Worm (Caenorhabditis elegans) whole organism, L4 larva: ENCODE results near the gene srbc-82.

Source experiments
- duxl-1 ChIP-seq: sonication (generic microtip); optimal IDR thresholded peaks from 2 replicates; lab custom pipeline; 2016; ENCODE audit warnings: mild to moderate bottlenecking, missing genetic modification characterization, moderate library complexity, missing compliant biosample characterization; ENCODE audit not compliant: poor library complexity
- nhr-11 ChIP-seq: fragments of 150-350 bp; optimal IDR thresholded peaks from 2 replicates; lab custom pipeline; 2014; ENCODE audit warnings: missing biosample characterization, missing genetic modification characterization
- nhr-6 ChIP-seq: fragments of 150-350 bp; optimal IDR thresholded peaks from 2 replicates; lab custom pipeline; 2014; ENCODE audit warnings: missing biosample characterization, missing genetic modification characterization
- pha-4 ChIP-seq, 2 experiments: fragments of 150-350 bp in 1 of 2; fragments of 200-800 bp in 1 of 2; sonication (Bioruptor generic) in 1 of 2; IDR thresholded peaks in 1 of 2; optimal IDR thresholded peaks in 1 of 2; 2 replicates each; pipeline versions ENCODE4 v1.3.6 to Lab custom; 2014 to 2022; ENCODE audit warnings: missing genetic modification characterization in 2 of 2, missing genetic modification reagents in 2 of 2, missing biosample characterization in 1 of 2, missing compliant biosample characterization in 1 of 2
- zip-11 ChIP-seq: fragments of 200-800 bp; sonication (Bioruptor generic); IDR thresholded peaks from 2 replicates; pipeline ENCODE4 v1.3.6; 2022; ENCODE audit warnings: missing genetic modification characterization, missing compliant biosample characterization

ce11 chrV:16299834-16300233, 542 bp upstream of the srbc-82 start:
- no peak for TF ChIP-seq nhr-11 (tag; lab: Kevin White, UChicago)
- TF ChIP-seq duxl-1 (tag; lab: Kevin White, UChicago) = no peak
- no peak for TF ChIP-seq zip-11 (GFP tag; lab: Robert Waterston, UW)
- no peak for TF ChIP-seq pha-4 (GFP tag; IDR thresholded peaks at IDR 0.05; lab: Robert Waterston, UW)
- TF ChIP-seq pha-4 (tag; optimal IDR thresholded peaks at IDR 0.05; lab: Kevin White, UChicago) = no peak
- TF ChIP-seq nhr-6 (tag; lab: Kevin White, UChicago) = no peak
